Fruit fly (Drosophila melanogaster): Measurements from ENCODE around the gene btn.

btn gene

dm6 chr3R:22626842-22627392 lies 40.5 kb upstream of the btn start (continued):
- peak; percentile 65 for TF ChIP-seq CG18599 (GFP tag; optimal IDR thresholded peaks at IDR 0.05)
- peak; percentile 73 for TF ChIP-seq Meics (GFP tag; optimal IDR thresholded peaks at IDR 0.05)
- TF ChIP-seq NK7.1 (GFP tag; optimal IDR thresholded peaks at IDR 0.05), result peak; percentile 45
- no peak for TF ChIP-seq nerfin-2 (GFP tag; IDR thresholded peaks at IDR 0.05; ENCODE audit: partially characterized antibody)
- TF ChIP-seq CTCF (GFP tag; optimal IDR thresholded peaks at IDR 0.05), result no peak
- TF ChIP-seq fd96Cb (tag; optimal IDR thresholded peaks at IDR 0.05), result no peak
- TF ChIP-seq ERR (GFP tag; optimal IDR thresholded peaks at IDR 0.05), result no peak
- TF ChIP-seq crp (GFP tag; optimal IDR thresholded peaks at IDR 0.05), result peak in 1 of 2 experiments; percentile 61
- TF ChIP-seq fru (optimal IDR thresholded peaks at IDR 0.05), result no peak
- TF ChIP-seq CG17802 (tag; optimal IDR thresholded peaks at IDR 0.05), result no peak
- no peak for TF ChIP-seq al (GFP tag; IDR thresholded peaks at IDR 0.05)
- TF ChIP-seq fu2 (GFP tag; optimal IDR thresholded peaks at IDR 0.05), result no peak
- TF ChIP-seq NC2α (GFP tag; optimal IDR thresholded peaks at IDR 0.05), result peak; percentile 49
- TF ChIP-seq croc (GFP tag; conservative IDR thresholded peaks at IDR 0.05), result no peak
- no peak for TF ChIP-seq CG9797 (GFP tag; optimal IDR thresholded peaks at IDR 0.05)
- no peak for TF ChIP-seq jing (GFP tag; optimal IDR thresholded peaks at IDR 0.05)
- no peak for TF ChIP-seq Hand (GFP tag; optimal IDR thresholded peaks at IDR 0.05)
- peak; percentile 79 for TF ChIP-seq Hmr (GFP tag; optimal IDR thresholded peaks at IDR 0.05)
- TF ChIP-seq CG3163 (GFP tag; optimal IDR thresholded peaks at IDR 0.05), result peak; percentile 45
- no peak for TF ChIP-seq CG10462 (GFP tag; optimal IDR thresholded peaks at IDR 0.05)
- TF ChIP-seq corto (GFP tag; optimal IDR thresholded peaks at IDR 0.05), result no peak
- peak; percentile 35 to 92 for TF ChIP-seq bsh (GFP tag; optimal IDR thresholded peaks at IDR 0.05)
- no peak for TF ChIP-seq unc-4 (GFP tag; IDR thresholded peaks at IDR 0.05; ENCODE audit: partially characterized antibody)
- TF ChIP-seq CG3407 (GFP tag; optimal IDR thresholded peaks at IDR 0.05), result peak; percentile 60
- TF ChIP-seq emc (GFP tag; optimal IDR thresholded peaks at IDR 0.05), result no peak
- TF ChIP-seq CG8290 (GFP tag; optimal IDR thresholded peaks at IDR 0.05), result no peak
- peak in 1 of 2 experiments; percentile 65 for TF ChIP-seq CG8290 (tag; optimal IDR thresholded peaks at IDR 0.05)
- no peak for TF ChIP-seq gce (GFP tag; IDR thresholded peaks at IDR 0.05)
- no peak for TF ChIP-seq CG4404 (GFP tag; IDR thresholded peaks at IDR 0.05)
- TF ChIP-seq Ptx1 (GFP tag; IDR thresholded peaks at IDR 0.05), result no peak
- TF ChIP-seq Hey (tag; optimal IDR thresholded peaks at IDR 0.05), result peak; percentile 21
- TF ChIP-seq CG8765 (GFP tag; IDR thresholded peaks at IDR 0.05), result no peak
- TF ChIP-seq psq (GFP tag; optimal IDR thresholded peaks at IDR 0.05), result peak; percentile 67
- no peak for TF ChIP-seq Hr3 (GFP tag; optimal IDR thresholded peaks at IDR 0.05)
- no peak; the same call in 1 of the 2 replicates for TF ChIP-seq MBD-R2 (GFP tag; IDR thresholded peaks at IDR 0.05)
- TF ChIP-seq CG8281 (tag; optimal IDR thresholded peaks at IDR 0.05), result no peak
- TF ChIP-seq kni (GFP tag; optimal IDR thresholded peaks at IDR 0.05), result peak; percentile 71
- no peak for TF ChIP-seq CG13775 (GFP tag; optimal IDR thresholded peaks at IDR 0.05)
- TF ChIP-seq HLH4C (GFP tag; IDR thresholded peaks at IDR 0.05; ENCODE audit: partially characterized antibody), result no peak
- peak; percentile 46 for TF ChIP-seq CG16863 (GFP tag; optimal IDR thresholded peaks at IDR 0.05)
- TF ChIP-seq Ets97D (GFP tag; optimal IDR thresholded peaks at IDR 0.05), result no peak
- no peak for TF ChIP-seq trh (GFP tag; optimal IDR thresholded peaks at IDR 0.05)
- peak; percentile 48 for TF ChIP-seq CG13287 (GFP tag; IDR thresholded peaks at IDR 0.05; ENCODE audit: partially characterized antibody)
- peak; percentile 33 for TF ChIP-seq CG5180 (GFP tag; optimal IDR thresholded peaks at IDR 0.05)
- TF ChIP-seq CG11696 (GFP tag; IDR thresholded peaks at IDR 0.05), result no peak
- TF ChIP-seq CG32767 (GFP tag; IDR thresholded peaks at IDR 0.05), result peak; percentile 28; the same call in 1 of the 2 replicates
- TF ChIP-seq CG17829 (tag; optimal IDR thresholded peaks at IDR 0.05), result no peak
- TF ChIP-seq CG31224 (GFP tag; IDR thresholded peaks at IDR 0.05), result no peak
- TF ChIP-seq D (optimal IDR thresholded peaks at IDR 0.05), result peak; percentile 49
- peak; percentile 65 for TF ChIP-seq D (GFP tag; optimal IDR thresholded peaks at IDR 0.05)
- TF ChIP-seq Hsf (GFP tag; optimal IDR thresholded peaks at IDR 0.05), result no peak
- TF ChIP-seq tgo (GFP tag; IDR thresholded peaks at IDR 0.05), result no peak

Data from whole organism, embryonic.